Worm (Caenorhabditis elegans): Measurements from ENCODE around the gene F16B12.1.

F16B12.1 gene

DNA sequence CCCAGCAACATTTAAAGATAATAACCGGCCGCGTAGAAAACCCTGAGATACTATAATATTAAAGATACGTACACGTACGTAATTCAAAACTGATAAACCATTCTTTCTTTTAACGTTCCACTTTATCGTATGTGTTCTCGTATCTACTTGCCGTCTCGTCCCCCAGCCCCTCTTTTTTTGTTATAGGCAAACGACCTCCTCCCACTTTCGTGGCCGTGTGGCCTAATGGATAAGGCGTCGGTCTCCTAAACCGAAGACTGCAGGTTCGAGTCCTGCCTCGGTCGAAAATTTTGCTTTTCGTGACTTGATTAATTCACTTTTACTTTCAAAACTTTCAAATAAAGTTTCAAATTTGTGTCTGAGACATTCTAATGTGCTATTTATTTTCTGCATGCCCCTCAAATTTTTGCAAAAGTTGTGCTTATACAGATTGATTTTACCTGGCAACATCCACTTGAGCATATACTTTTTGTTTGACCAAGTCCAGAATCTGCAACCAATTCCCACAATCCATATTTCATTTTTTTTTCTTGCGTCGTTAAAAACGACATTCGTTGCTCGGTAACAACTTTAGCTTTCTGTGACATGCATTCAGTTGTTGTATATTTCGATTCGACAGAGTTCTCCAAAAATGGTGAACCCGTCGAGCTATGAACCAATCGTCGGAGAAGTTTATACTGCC, 30.3 kb downstream of the F16B12.1 start, which contains the start of gene F28H6.7:
Gene F28H6.7 (plus strand): TSS at position 632 of the 682 bp plus-strand sequence.
- TF ChIP-seq hmbx-1 (tag; optimal IDR thresholded peaks at IDR 0.05) (peak; percentile 85), ama-1 (optimal IDR thresholded peaks at IDR 0.05) (no peak), B0310.2 (tag; optimal IDR thresholded peaks at IDR 0.05) (peak; percentile 93), hnd-1 (tag; optimal IDR thresholded peaks at IDR 0.05) (peak; percentile 90), ceh-36 (tag; optimal IDR thresholded peaks at IDR 0.05) (peak; percentile 95), aly-1 (tag; optimal IDR thresholded peaks at IDR 0.05) (peak; percentile 93), sea-1 (GFP tag; conservative IDR thresholded peaks at IDR 0.05) (peak; percentile 95), flt-1 (GFP tag; IDR thresholded peaks at IDR 0.05) (peak; percentile 97), tbx-11 (GFP tag; IDR thresholded peaks at IDR 0.05) (peak; percentile 96), pes-1 (GFP tag; IDR thresholded peaks at IDR 0.05) (peak; percentile 98), tbx-37 (GFP tag; conservative IDR thresholded peaks at IDR 0.05) (peak; percentile 98), F13C5.2 (tag; optimal IDR thresholded peaks at IDR 0.05) (peak; percentile 95), hmg-4 (GFP tag; optimal IDR thresholded peaks at IDR 0.05) (peak; percentile 96), ceh-13 (GFP tag; optimal IDR thresholded peaks at IDR 0.05) (peak; percentile 95), scrt-1 (GFP tag; IDR thresholded peaks at IDR 0.05) (peak; percentile 97), tra-4 (tag; optimal IDR thresholded peaks at IDR 0.05) (peak; percentile 87), ets-7 (tag; optimal IDR thresholded peaks at IDR 0.05) (peak; percentile 90)

DNA sequence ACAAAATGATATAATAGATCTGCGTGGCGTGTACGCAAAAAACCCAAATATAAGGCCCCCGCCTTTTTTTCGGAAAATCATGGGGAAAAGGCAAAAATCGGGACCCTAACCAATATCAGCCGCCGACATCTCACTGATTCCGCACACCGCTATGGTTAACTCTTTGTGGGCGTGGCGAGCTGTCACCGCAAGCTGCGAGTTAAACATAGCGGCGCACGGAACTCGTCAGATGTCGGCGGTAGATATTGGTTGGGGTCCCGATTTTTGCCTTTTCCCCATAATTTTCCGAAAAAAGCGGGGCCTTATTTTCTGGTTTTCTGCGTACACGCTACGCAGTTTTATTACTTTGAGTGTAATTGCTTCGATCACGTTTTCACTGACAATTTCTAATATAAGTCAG, 33.5 kb downstream of the F16B12.1 start:
- TF ChIP-seq B0310.2 (tag; optimal IDR thresholded peaks at IDR 0.05): no peak
- TF ChIP-seq F13C5.2 (tag; optimal IDR thresholded peaks at IDR 0.05): no peak
- TF ChIP-seq pes-1 (GFP tag; IDR thresholded peaks at IDR 0.05): no peak
- no peak for TF ChIP-seq tbx-37 (GFP tag; conservative IDR thresholded peaks at IDR 0.05)
- no peak for TF ChIP-seq hnd-1 (tag; optimal IDR thresholded peaks at IDR 0.05)
- no peak for TF ChIP-seq hmbx-1 (tag; optimal IDR thresholded peaks at IDR 0.05)
- TF ChIP-seq hmg-4 (GFP tag; optimal IDR thresholded peaks at IDR 0.05): no peak
- no peak for TF ChIP-seq scrt-1 (GFP tag; IDR thresholded peaks at IDR 0.05)
- TF ChIP-seq ama-1 (optimal IDR thresholded peaks at IDR 0.05): no peak
- TF ChIP-seq ceh-36 (tag; optimal IDR thresholded peaks at IDR 0.05): no peak
- TF ChIP-seq tra-4 (tag; optimal IDR thresholded peaks at IDR 0.05): no peak

DNA sequence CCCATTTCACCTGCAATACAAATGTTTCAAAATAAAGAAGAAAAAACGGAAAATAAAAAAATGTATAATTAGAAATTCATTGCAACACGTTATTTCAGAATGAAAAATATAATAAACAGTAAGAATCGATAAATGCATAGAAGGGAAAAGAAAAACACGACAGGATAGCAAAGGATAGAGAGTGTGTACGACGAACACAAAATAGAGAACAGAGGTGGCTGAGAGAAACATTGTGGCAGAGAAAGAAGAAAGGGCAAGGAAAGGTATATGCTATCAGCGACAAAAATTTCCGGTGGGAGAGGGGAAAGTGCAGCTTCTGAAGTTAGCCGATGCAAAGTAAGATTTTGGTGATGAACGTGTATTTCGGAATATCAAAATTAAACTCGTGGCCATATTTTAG, 40.6 kb downstream of the F16B12.1 start, which contains the start of gene F28H6.6:
Gene F28H6.6 (minus strand): TSS at position 10 of the 400 bp plus-strand sequence.
- TF ChIP-seq hmg-4 (GFP tag; optimal IDR thresholded peaks at IDR 0.05) (no peak), pes-1 (GFP tag; IDR thresholded peaks at IDR 0.05) (no peak), hnd-1 (tag; optimal IDR thresholded peaks at IDR 0.05) (no peak), flt-1 (GFP tag; IDR thresholded peaks at IDR 0.05) (no peak), ama-1 (optimal IDR thresholded peaks at IDR 0.05) (no peak), sea-1 (GFP tag; conservative IDR thresholded peaks at IDR 0.05) (no peak), tra-4 (tag; optimal IDR thresholded peaks at IDR 0.05) (no peak)

DNA sequence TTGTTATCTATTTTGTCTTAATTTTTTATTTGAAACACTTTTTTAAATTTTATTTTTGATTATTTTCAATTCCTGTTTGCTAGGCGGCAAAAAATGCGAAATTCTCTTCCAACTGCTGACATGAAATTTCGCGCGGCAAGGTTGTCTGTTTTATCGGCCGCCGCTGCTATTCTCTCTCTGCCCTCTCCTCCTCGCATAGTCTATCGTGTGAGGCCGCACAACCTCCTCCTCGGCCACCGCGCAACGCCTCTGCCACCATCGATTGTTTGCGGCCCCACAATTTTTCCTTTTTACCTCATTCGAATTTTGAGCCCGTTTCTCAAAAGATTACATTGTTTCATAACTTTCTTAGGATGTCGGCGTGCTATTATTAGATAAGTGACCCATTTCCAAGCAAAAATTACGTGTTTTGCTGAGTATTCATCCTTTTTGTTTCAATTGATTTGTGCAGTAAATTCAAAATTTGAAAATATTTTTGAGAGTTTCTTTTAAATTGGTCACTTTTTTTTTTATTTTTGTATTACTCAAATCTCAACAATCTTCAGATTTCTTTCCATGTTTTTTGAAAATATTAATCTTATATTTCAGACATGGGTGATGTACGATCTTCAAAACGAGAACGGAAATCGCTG, 42.1 kb downstream of the F16B12.1 start, which contains the start of gene F28H6.4:
Gene F28H6.4 (plus strand): TSS at position 582 of the 632 bp plus-strand sequence.
- TF ChIP-seq flt-1 (GFP tag; IDR thresholded peaks at IDR 0.05): no peak
- TF ChIP-seq ama-1 (optimal IDR thresholded peaks at IDR 0.05): no peak
- no peak for TF ChIP-seq hmbx-1 (tag; optimal IDR thresholded peaks at IDR 0.05)
- peak; percentile 62 for TF ChIP-seq hmg-4 (GFP tag; optimal IDR thresholded peaks at IDR 0.05)
- peak; percentile 30 for TF ChIP-seq F13C5.2 (tag; optimal IDR thresholded peaks at IDR 0.05)
- TF ChIP-seq sea-1 (GFP tag; conservative IDR thresholded peaks at IDR 0.05): no peak
- TF ChIP-seq scrt-1 (GFP tag; IDR thresholded peaks at IDR 0.05): no peak

DNA sequence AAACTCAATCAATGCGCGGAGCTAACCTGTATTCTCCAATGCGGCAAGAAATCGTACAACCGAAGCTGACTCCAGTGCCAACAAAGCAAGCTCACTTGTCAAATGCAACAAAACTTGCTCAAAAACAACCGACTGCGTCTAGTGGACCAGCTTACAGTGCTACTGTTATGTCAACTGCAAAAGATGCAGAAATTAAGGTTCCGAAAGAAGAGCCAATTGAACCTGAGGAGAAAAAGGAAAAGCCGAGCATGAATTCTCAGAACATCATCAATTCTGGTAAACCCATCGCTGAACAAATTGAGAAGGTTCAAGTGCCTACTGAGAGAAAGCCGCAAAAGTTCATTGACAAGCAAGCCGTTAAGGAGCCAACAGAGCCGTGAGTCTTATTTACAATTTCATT, 46.2 kb downstream of the F16B12.1 start:
- no peak for TF ChIP-seq ceh-36 (tag; optimal IDR thresholded peaks at IDR 0.05)
- TF ChIP-seq ama-1 (optimal IDR thresholded peaks at IDR 0.05): no peak
- TF ChIP-seq flt-1 (GFP tag; IDR thresholded peaks at IDR 0.05): no peak
- no peak for TF ChIP-seq F13C5.2 (tag; optimal IDR thresholded peaks at IDR 0.05)
- TF ChIP-seq hnd-1 (tag; optimal IDR thresholded peaks at IDR 0.05): no peak
- no peak for TF ChIP-seq tbx-37 (GFP tag; conservative IDR thresholded peaks at IDR 0.05)
- no peak for TF ChIP-seq B0310.2 (tag; optimal IDR thresholded peaks at IDR 0.05)
- no peak for TF ChIP-seq ceh-13 (GFP tag; optimal IDR thresholded peaks at IDR 0.05)
- TF ChIP-seq tbx-11 (GFP tag; IDR thresholded peaks at IDR 0.05): no peak
- TF ChIP-seq tra-4 (tag; optimal IDR thresholded peaks at IDR 0.05): no peak

DNA sequence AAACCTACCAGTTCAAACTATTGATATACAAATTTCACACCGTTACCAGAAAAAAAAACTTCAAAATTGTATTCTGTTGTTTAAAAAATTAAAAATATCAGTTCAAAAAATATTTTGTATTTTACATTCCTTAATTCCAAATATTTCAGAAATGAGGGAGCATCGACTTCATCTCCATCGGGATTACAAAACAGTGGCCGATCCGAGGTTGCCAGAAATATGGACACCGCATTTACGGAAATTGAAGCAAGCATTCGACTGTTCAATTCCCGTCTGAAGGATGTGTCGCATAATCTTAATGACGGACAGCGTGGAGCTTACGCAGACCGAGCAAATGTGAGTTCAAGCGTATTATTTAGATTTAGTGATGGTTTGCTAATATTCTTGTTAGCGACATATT, 47.4 kb downstream of the F16B12.1 start:
- TF ChIP-seq ets-7 (tag; optimal IDR thresholded peaks at IDR 0.05): no peak
- no peak for TF ChIP-seq ama-1 (optimal IDR thresholded peaks at IDR 0.05)
- no peak for TF ChIP-seq tra-4 (tag; optimal IDR thresholded peaks at IDR 0.05)
- TF ChIP-seq pes-1 (GFP tag; IDR thresholded peaks at IDR 0.05): no peak
- no peak for TF ChIP-seq B0310.2 (tag; optimal IDR thresholded peaks at IDR 0.05)
- no peak for TF ChIP-seq aly-1 (tag; optimal IDR thresholded peaks at IDR 0.05)

DNA sequence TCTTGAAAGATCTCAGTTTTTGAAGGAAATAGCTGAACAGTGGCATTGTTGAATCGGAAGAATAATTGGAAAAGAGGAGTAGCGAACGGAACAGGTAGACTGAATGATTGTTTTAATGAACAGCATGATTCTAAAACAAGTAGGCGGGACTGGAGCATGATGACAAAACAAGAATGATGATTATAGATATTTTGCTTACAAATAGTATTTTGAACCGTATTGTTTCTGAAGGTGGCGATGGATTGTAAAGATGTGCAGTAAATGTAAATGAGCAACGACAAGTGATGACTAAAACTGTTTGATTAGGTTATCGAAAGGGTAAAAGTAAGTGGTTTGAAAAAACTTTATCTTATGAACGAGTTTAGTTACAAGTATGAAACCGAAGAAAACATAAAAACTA, 48.9 kb downstream of the F16B12.1 start, which contains the start of gene F28H6.8:
Gene F28H6.8 (minus strand): TSS at position 101 of the 400 bp plus-strand sequence.
- no peak for TF ChIP-seq ets-7 (tag; optimal IDR thresholded peaks at IDR 0.05)
- no peak for TF ChIP-seq tbx-11 (GFP tag; IDR thresholded peaks at IDR 0.05)
- no peak for TF ChIP-seq hmbx-1 (tag; optimal IDR thresholded peaks at IDR 0.05)
- no peak for TF ChIP-seq ama-1 (optimal IDR thresholded peaks at IDR 0.05)
- TF ChIP-seq pes-1 (GFP tag; IDR thresholded peaks at IDR 0.05): no peak
- TF ChIP-seq F13C5.2 (tag; optimal IDR thresholded peaks at IDR 0.05): no peak
- TF ChIP-seq hmg-4 (GFP tag; optimal IDR thresholded peaks at IDR 0.05): no peak
- TF ChIP-seq hnd-1 (tag; optimal IDR thresholded peaks at IDR 0.05): no peak
- TF ChIP-seq ceh-13 (GFP tag; optimal IDR thresholded peaks at IDR 0.05): no peak
- TF ChIP-seq tra-4 (tag; optimal IDR thresholded peaks at IDR 0.05): no peak
- no peak for TF ChIP-seq flt-1 (GFP tag; IDR thresholded peaks at IDR 0.05)
- TF ChIP-seq tbx-37 (GFP tag; conservative IDR thresholded peaks at IDR 0.05): no peak
- no peak for TF ChIP-seq sea-1 (GFP tag; conservative IDR thresholded peaks at IDR 0.05)
- TF ChIP-seq scrt-1 (GFP tag; IDR thresholded peaks at IDR 0.05): no peak
- no peak for TF ChIP-seq B0310.2 (tag; optimal IDR thresholded peaks at IDR 0.05)
- no peak for TF ChIP-seq aly-1 (tag; optimal IDR thresholded peaks at IDR 0.05)
- no peak for TF ChIP-seq ceh-36 (tag; optimal IDR thresholded peaks at IDR 0.05)
